Worm (Caenorhabditis elegans) whole organism, young adult: ENCODE results near the gene F08H9.2.

ENCODE experiments used
- F37B4.10 ChIP-seq: fragments of 200-800 bp; sonication (Bioruptor generic); IDR thresholded peaks from 2 replicates; pipeline ENCODE4 v1.3.6; 2022; ENCODE audit warnings: missing genetic modification characterization, missing compliant biosample characterization
- F39B2.1 ChIP-seq: fragments of 200-800 bp; sonication (Bioruptor generic); IDR thresholded peaks from 2 replicates; pipeline ENCODE4 v1.3.6; 2022; ENCODE audit warnings: missing genetic modification reagents, missing genetic modification characterization, missing compliant biosample characterization
- F49E8.2 ChIP-seq: sonication (generic microtip); optimal IDR thresholded peaks from 3 replicates; lab custom pipeline; 2017; ENCODE audit warnings: missing genetic modification characterization, mild to moderate bottlenecking, missing compliant biosample characterization, antibody characterized with exemption, moderate library complexity; ENCODE audit not compliant: insufficient read depth
- F57A8.1 ChIP-seq: fragments of 200-800 bp; sonication (Bioruptor generic); optimal IDR thresholded peaks from 2 replicates; lab custom pipeline; 2018; ENCODE audit warnings: mild to moderate bottlenecking, missing genetic modification characterization, moderate library complexity, missing compliant biosample characterization
- K11D2.4 ChIP-seq: fragments of 200-800 bp; sonication (Bioruptor generic); IDR thresholded peaks from 2 replicates; pipeline ENCODE4 v1.3.6; 2022; ENCODE audit warnings: missing genetic modification reagents, missing genetic modification characterization, missing compliant biosample characterization
- Y79H2A.3 ChIP-seq: fragments of 200-800 bp; sonication (Bioruptor generic); conservative IDR thresholded peaks from 2 replicates; pipeline ENCODE4 v1.3.6; 2022; ENCODE audit warnings: missing genetic modification reagents, missing genetic modification characterization, missing compliant biosample characterization
- ama-1 ChIP-seq, 3 experiments: fragments of 150-350 bp in 1 of 3; sonication (generic microtip) in 2 of 3; optimal IDR thresholded peaks; 2 replicates each; lab custom pipeline; 2014 to 2018; ENCODE audit warnings: missing biosample characterization in 2 of 3, missing genetic modification characterization in 2 of 3, missing genetic modification reagents in 2 of 3
- bed-1 ChIP-seq: fragments of 200-800 bp; sonication (Bioruptor generic); IDR thresholded peaks from 2 replicates; pipeline ENCODE4 v1.3.6; 2022; ENCODE audit warnings: missing genetic modification reagents, missing genetic modification characterization, missing compliant biosample characterization
- ceh-100 ChIP-seq: fragments of 200-800 bp; sonication (Bioruptor generic); IDR thresholded peaks from 2 replicates; pipeline ENCODE4 v1.3.6; 2022; ENCODE audit warnings: missing genetic modification reagents, missing genetic modification characterization, missing compliant biosample characterization
- ceh-27 ChIP-seq: fragments of 200-800 bp; sonication (Bioruptor generic); optimal IDR thresholded peaks from 2 replicates; lab custom pipeline; 2018; ENCODE audit warnings: mild to moderate bottlenecking, missing genetic modification characterization, moderate library complexity, missing compliant biosample characterization
- ceh-40 ChIP-seq: fragments of 200-800 bp; sonication (Bioruptor generic); IDR thresholded peaks from 2 replicates; pipeline ENCODE4 v1.3.6; 2022; ENCODE audit warnings: missing genetic modification characterization, missing compliant biosample characterization
- dox-1 ChIP-seq: fragments of 200-800 bp; sonication (Bioruptor generic); IDR thresholded peaks from 2 replicates; pipeline ENCODE4 v1.3.6; 2022; ENCODE audit warnings: missing genetic modification reagents, missing genetic modification characterization, missing compliant biosample characterization
- dpff-1 ChIP-seq: sonication (generic microtip); optimal IDR thresholded peaks from 2 replicates; lab custom pipeline; 2017; ENCODE audit warnings: mild to moderate bottlenecking, missing genetic modification characterization, missing compliant biosample characterization
- dpl-1 ChIP-seq: fragments of 150-350 bp; optimal IDR thresholded peaks from 2 replicates; lab custom pipeline; 2014; ENCODE audit warnings: missing biosample characterization, missing genetic modification reagents, missing genetic modification characterization
- egrh-3 ChIP-seq: fragments of 200-800 bp; sonication (Bioruptor generic); IDR thresholded peaks from 2 replicates; pipeline ENCODE4 v1.3.6; 2022; ENCODE audit warnings: missing genetic modification reagents, missing genetic modification characterization, missing compliant biosample characterization
- hlh-12 ChIP-seq: sonication (generic microtip); optimal IDR thresholded peaks from 2 replicates; lab custom pipeline; 2016; ENCODE audit warnings: missing genetic modification characterization, missing compliant biosample characterization
- hsf-1 ChIP-seq: fragments of 200-800 bp; sonication (Bioruptor generic); IDR thresholded peaks from 2 replicates; pipeline ENCODE4 v1.3.6; 2022; ENCODE audit warnings: missing genetic modification reagents, missing genetic modification characterization, missing compliant biosample characterization
- lag-1 ChIP-seq: fragments of 200-800 bp; sonication (Bioruptor generic); IDR thresholded peaks from 2 replicates; pipeline ENCODE4 v1.3.6; 2022; ENCODE audit warnings: missing genetic modification reagents, missing genetic modification characterization, missing compliant biosample characterization
- madf-8 ChIP-seq: fragments of 200-800 bp; sonication (Bioruptor generic); conservative IDR thresholded peaks from 2 replicates; pipeline ENCODE4 v1.3.6; 2022; ENCODE audit warnings: missing genetic modification reagents, missing genetic modification characterization, missing compliant biosample characterization
- mcd-1 ChIP-seq: fragments of 200-800 bp; sonication (Bioruptor generic); IDR thresholded peaks from 2 replicates; pipeline ENCODE4 v1.3.6; 2022; ENCODE audit warnings: missing genetic modification reagents, missing genetic modification characterization, missing compliant biosample characterization
- mes-4 ChIP-seq: sonication (generic microtip); optimal IDR thresholded peaks from 2 replicates; lab custom pipeline; 2016; ENCODE audit warnings: missing genotype, missing genetic modification characterization, missing compliant biosample characterization
- nfyb-1 ChIP-seq: fragments of 200-800 bp; sonication (Bioruptor generic); IDR thresholded peaks from 2 replicates; pipeline ENCODE4 v1.3.6; 2022; ENCODE audit warnings: missing genetic modification reagents, missing genetic modification characterization, missing compliant biosample characterization
- nhr-80 ChIP-seq: sonication (generic microtip); optimal IDR thresholded peaks from 2 replicates; lab custom pipeline; 2016; ENCODE audit warnings: missing genetic modification characterization, missing compliant biosample characterization
- pha-4 ChIP-seq: fragments of 150-350 bp; sonication (generic microtip); optimal IDR thresholded peaks from 2 replicates; lab custom pipeline; 2014; ENCODE audit warnings: missing biosample characterization, missing genetic modification reagents, missing genetic modification characterization
- rec-8 ChIP-seq, 2 experiments: sonication (generic microtip); optimal IDR thresholded peaks; 2 replicates each; lab custom pipeline; 2016; ENCODE audit warnings: mild to moderate bottlenecking in 2 of 2, missing genetic modification characterization in 2 of 2, missing genetic modification reagents in 2 of 2, missing genotype in 2 of 2, missing biosample characterization in 1 of 2, missing compliant biosample characterization in 1 of 2, moderate library complexity in 1 of 2
- snpc-1.3 ChIP-seq: sonication (generic microtip); optimal IDR thresholded peaks from 2 replicates; lab custom pipeline; 2017; ENCODE audit warnings: missing genetic modification characterization, mild to moderate bottlenecking, missing compliant biosample characterization, antibody characterized with exemption, moderate library complexity, missing genotype, missing genetic modification reagents; ENCODE audit not compliant: insufficient read depth
- snpc-3.4 ChIP-seq: sonication (generic microtip); optimal IDR thresholded peaks from 2 replicates; lab custom pipeline; 2017; ENCODE audit warnings: missing genetic modification characterization, mild to moderate bottlenecking, missing compliant biosample characterization, antibody characterized with exemption, moderate library complexity, missing genotype, missing genetic modification reagents
- tlf-1 ChIP-seq: fragments of 200-800 bp; sonication (Bioruptor generic); optimal IDR thresholded peaks from 2 replicates; lab custom pipeline; 2018; ENCODE audit warnings: mild to moderate bottlenecking, missing genetic modification characterization, missing compliant biosample characterization
- zim-3 ChIP-seq: sonication (generic microtip); optimal IDR thresholded peaks from 2 replicates; lab custom pipeline; 2017; ENCODE audit warnings: mild to moderate bottlenecking, missing genetic modification characterization, moderate library complexity, missing compliant biosample characterization
- ztf-18 ChIP-seq: sonication (generic microtip); optimal IDR thresholded peaks from 2 replicates; lab custom pipeline; 2016; ENCODE audit warnings: missing genotype, mild to moderate bottlenecking, missing genetic modification characterization, missing compliant biosample characterization
- ztf-28 ChIP-seq: fragments of 200-800 bp; sonication (Bioruptor generic); IDR thresholded peaks from 2 replicates; pipeline ENCODE4 v1.3.6; 2022; ENCODE audit warnings: missing genetic modification reagents, missing genetic modification characterization, missing compliant biosample characterization

Gene F08H9.2

ce11 chrV:14476680-14477079 lies 16.2 kb downstream of the F08H9.2 start, which contains the start of gene clec-54:
clec-54 (plus strand) TSS chrV:14476903.
- TF ChIP-seq ceh-40 (GFP tag; lab: Robert Waterston, UW) (no peak), nhr-80 (peak; percentile 35)

ce11 chrV:14478979-14479378 lies 18.5 kb downstream of the F08H9.2 start, which contains the start of gene clec-55:
clec-55 (plus strand) TSS chrV:14479279.
- TF ChIP-seq tlf-1 (GFP tag; lab: Kevin White, UChicago) = no peak
- no peak for TF ChIP-seq hlh-12
- no peak for TF ChIP-seq Y79H2A.3 (GFP tag; lab: Robert Waterston, UW)
- no peak for TF ChIP-seq dpff-1 (tag; lab: Kevin White, UChicago)
- no peak for TF ChIP-seq nfyb-1 (GFP tag; lab: Robert Waterston, UW)
- TF ChIP-seq dpl-1 (GFP tag; lab: Kevin White, UChicago) = no peak
- TF ChIP-seq lag-1 (GFP tag; lab: Robert Waterston, UW) = no peak
- TF ChIP-seq dox-1 (GFP tag; lab: Robert Waterston, UW) = no peak
- no peak for TF ChIP-seq snpc-1.3 (tag; lab: Kevin White, UChicago)
- no peak for TF ChIP-seq F37B4.10 (GFP tag; lab: Robert Waterston, UW)
- no peak for TF ChIP-seq rec-8 (tag; optimal IDR thresholded peaks at IDR 0.05; lab: Kevin White, UChicago)
- no peak for TF ChIP-seq ama-1 (optimal IDR thresholded peaks at IDR 0.05; lab: Kevin White, UChicago)
- no peak for TF ChIP-seq ama-1 (GFP tag; optimal IDR thresholded peaks at IDR 0.05; lab: Kevin White, UChicago)
- no peak for TF ChIP-seq ceh-100 (GFP tag; lab: Robert Waterston, UW)
- TF ChIP-seq mcd-1 (GFP tag; lab: Robert Waterston, UW) = no peak

- no peak for TF ChIP-seq hsf-1 (GFP tag; lab: Robert Waterston, UW)
- TF ChIP-seq F49E8.2 (tag; lab: Kevin White, UChicago) = no peak
- TF ChIP-seq egrh-3 = peak; percentile 51; the same call in 1 of the 2 replicates
- TF ChIP-seq ztf-28 (GFP tag; lab: Robert Waterston, UW) = no peak
- TF ChIP-seq ceh-27 (GFP tag; lab: Kevin White, UChicago) = no peak
- TF ChIP-seq F39B2.1 = no peak
These were observed 20.1 kb downstream of the F08H9.2 start for ce11 chrV:14480533-14480932.

ce11 chrV:14481401-14481800 lies 20.9 kb downstream of the F08H9.2 start, which contains the start of gene R02D5.7:
R02D5.7 (minus strand) TSS chrV:14481501.
- no peak for TF ChIP-seq mes-4 (tag; lab: Kevin White, UChicago)
- TF ChIP-seq nhr-80 = peak; percentile 20

ce11 chrV:14481987-14482386 lies 21.5 kb downstream of the F08H9.2 start, which contains the start of gene R02D5.10:
R02D5.10 (plus strand) TSS chrV:14482287.
- TF ChIP-seq F57A8.1 (GFP tag; lab: Kevin White, UChicago) = no peak
- no peak for TF ChIP-seq K11D2.4 (GFP tag; lab: Robert Waterston, UW)
- no peak for TF ChIP-seq F49E8.2 (tag; lab: Kevin White, UChicago)

ce11 chrV:14482728-14483210 lies 22.3 kb downstream of the F08H9.2 start, which contains the start of gene R02D5.3:
R02D5.3 (plus strand) TSS chrV:14483160.
- TF ChIP-seq pha-4 (no peak), nhr-80 (peak; percentile 58)

ce11 chrV:14484582-14484981 lies 24.1 kb downstream of the F08H9.2 start, which contains the start of gene R02D5.4:
R02D5.4 (minus strand) TSS chrV:14484682.
- TF ChIP-seq rec-8 (tag; optimal IDR thresholded peaks at IDR 0.05; lab: Kevin White, UChicago) (no peak), zim-3 (tag; lab: Kevin White, UChicago) (no peak), bed-1 (GFP tag; lab: Robert Waterston, UW) (no peak), dpl-1 (GFP tag; lab: Kevin White, UChicago) (no peak), madf-8 (GFP tag; lab: Robert Waterston, UW) (no peak), snpc-3.4 (tag; lab: Kevin White, UChicago) (no peak), ztf-18 (tag; lab: Kevin White, UChicago) (no peak), pha-4 (no peak)
- TF ChIP-seq, all 124 proteins: peak for 0
